Worm (Caenorhabditis elegans): ENCODE measurements around the gene wrt-2.
A peak's percentile ranks its signal among the peaks of the same experiment; 100 is the strongest.

Gene wrt-2

ce11 chrX:3127626-3128142 is 33.5 kb upstream of the wrt-2 start (continued):
- TF ChIP-seq Y53F4B.3 (GFP tag; IDR thresholded peaks at IDR 0.05) (no peak), dox-1 (GFP tag; IDR thresholded peaks at IDR 0.05) (peak; percentile 94), xnd-1 (tag; optimal IDR thresholded peaks at IDR 0.05) (no peak), nhr-120 (GFP tag; IDR thresholded peaks at IDR 0.05) (no peak), ceh-27 (GFP tag; optimal IDR thresholded peaks at IDR 0.05) (peak; percentile 91), tbx-9 (tag; optimal IDR thresholded peaks at IDR 0.05; ENCODE audit: borderline replicate concordance) (no peak), F52B5.7 (tag; optimal IDR thresholded peaks at IDR 0.05) (peak; percentile 49), pha-4 (tag; optimal IDR thresholded peaks at IDR 0.05) (peak; percentile 94), ztf-3 (GFP tag; optimal IDR thresholded peaks at IDR 0.05) (peak; percentile 74), B0019.2 (GFP tag; conservative IDR thresholded peaks at IDR 0.05) (no peak), hlh-12 (tag; optimal IDR thresholded peaks at IDR 0.05) (no peak), nhr-80 (tag; optimal IDR thresholded peaks at IDR 0.05) (peak; percentile 95), atf-7 (tag; optimal IDR thresholded peaks at IDR 0.05) (peak; percentile 76), F49E8.2 (tag; optimal IDR thresholded peaks at IDR 0.05; ENCODE audit: insufficient read depth) (no peak), lin-26 (GFP tag; IDR thresholded peaks at IDR 0.05) (peak; percentile 79), egl-18 (GFP tag; IDR thresholded peaks at IDR 0.05) (no peak), Y56A3A.18 (GFP tag; IDR thresholded peaks at IDR 0.05) (no peak), hrde-1 (tag; optimal IDR thresholded peaks at IDR 0.05; ENCODE audit: borderline replicate concordance) (no peak), sptf-2 (GFP tag; optimal IDR thresholded peaks at IDR 0.05) (no peak), attf-3 (GFP tag; conservative IDR thresholded peaks at IDR 0.05) (0 out of 2 replicates have a peak, but pooled peaks have one; percentile 30), ceh-40 (GFP tag; IDR thresholded peaks at IDR 0.05) (no peak), Y95B8A.8 (GFP tag; IDR thresholded peaks at IDR 0.05) (0 out of 2 replicates have a peak, but pooled peaks have one; percentile 22), B0336.3 (GFP tag; IDR thresholded peaks at IDR 0.05) (peak; percentile 93), ztf-22 (GFP tag; optimal IDR thresholded peaks at IDR 0.05) (peak; percentile 87), F39B2.1 (GFP tag; IDR thresholded peaks at IDR 0.05) (no peak), him-1 (tag; optimal IDR thresholded peaks at IDR 0.05) (no peak), aptf-2 (GFP tag; conservative IDR thresholded peaks at IDR 0.05) (no peak), attf-5 (GFP tag; optimal IDR thresholded peaks at IDR 0.05) (peak; percentile 94), lin-54 (GFP tag; optimal IDR thresholded peaks at IDR 0.05) (peak; percentile 54), nhr-27 (tag; optimal IDR thresholded peaks at IDR 0.05) (peak; percentile 42), egl-44 (GFP tag; IDR thresholded peaks at IDR 0.05) (peak; percentile 88), gei-17 (GFP tag; optimal IDR thresholded peaks at IDR 0.05) (peak; percentile 87), C17E4.6 (GFP tag; IDR thresholded peaks at IDR 0.05) (peak; percentile 72; the same call in 1 of the 2 replicates), rcor-1 (GFP tag; IDR thresholded peaks at IDR 0.05) (peak; percentile 61; the same call in 1 of the 2 replicates), athp-1 (tag; optimal IDR thresholded peaks at IDR 0.05) (peak; percentile 33), F57C9.4 (tag; optimal IDR thresholded peaks at IDR 0.05) (no peak), attf-6 (GFP tag; IDR thresholded peaks at IDR 0.05) (no peak), nhr-179 (tag; optimal IDR thresholded peaks at IDR 0.05) (no peak), akir-1 (GFP tag; optimal IDR thresholded peaks at IDR 0.05) (no peak), lsy-27 (tag; optimal IDR thresholded peaks at IDR 0.05; ENCODE audit: borderline replicate concordance, insufficient read depth) (no peak), ztf-6 (GFP tag; IDR thresholded peaks at IDR 0.05) (no peak), cebp-1 (GFP tag; IDR thresholded peaks at IDR 0.05) (peak; percentile 58; the same call in 1 of the 2 replicates), cebp-1 (tag; optimal IDR thresholded peaks at IDR 0.05) (peak; percentile 92), ceh-79 (tag; optimal IDR thresholded peaks at IDR 0.05) (peak; percentile 47), ceh-100 (GFP tag; IDR thresholded peaks at IDR 0.05) (no peak), bed-1 (GFP tag; IDR thresholded peaks at IDR 0.05) (no peak), nfya-1 (tag; optimal IDR thresholded peaks at IDR 0.05; ENCODE audit: borderline replicate concordance, insufficient read depth) (no peak), dpl-1 (GFP tag; optimal IDR thresholded peaks at IDR 0.05) (no peak)
